Worm (Caenorhabditis elegans): ENCODE results near the gene rabs-5.

DNA sequence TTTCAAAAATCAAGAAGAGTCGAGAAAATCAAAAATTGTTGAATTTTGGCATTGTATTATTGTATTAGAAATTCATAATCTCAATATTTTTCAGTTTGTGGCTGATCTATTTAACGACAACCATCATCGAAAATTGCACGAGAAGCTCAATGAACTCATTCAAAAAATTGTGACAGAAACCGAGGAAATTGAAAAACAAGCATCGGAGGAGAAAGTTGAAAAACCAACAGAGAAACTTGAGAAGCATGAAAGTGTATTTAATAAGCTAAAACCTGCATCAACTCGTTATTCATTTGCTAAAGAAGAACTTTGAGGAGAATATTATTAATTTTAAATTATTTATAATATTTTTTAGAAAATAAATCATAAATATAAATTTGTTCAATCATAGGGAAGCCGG, 19.5 kb upstream of the rabs-5 start, which contains the start of gene ceph-41:
- no peak for TF ChIP-seq ceh-100 (GFP tag; IDR thresholded peaks at IDR 0.05)
- TF ChIP-seq hlh-12 (tag; optimal IDR thresholded peaks at IDR 0.05), result no peak
- TF ChIP-seq ztf-26 (tag; optimal IDR thresholded peaks at IDR 0.05), result no peak
